Fruit fly (Drosophila melanogaster) whole organism, embryonic: ENCODE results near the gene CG32344.

Source experiments
- Atf3 ChIP-seq: fragments of 200-800 bp; sonication (Bioruptor generic); optimal IDR thresholded peaks from 3 replicates; lab custom pipeline; 2016; ENCODE audit warnings: missing biosample characterization, missing genetic modification characterization
- Awh ChIP-seq: fragments of 200-800 bp; sonication (Bioruptor generic); IDR thresholded peaks from 2 replicates; pipeline ENCODE4, ENCODE4 v1.3.6; 2022; ENCODE audit warnings: missing biosample characterization, missing genetic modification characterization
- CG12769 ChIP-seq: fragments of 200-800 bp; sonication (Bioruptor generic); optimal IDR thresholded peaks from 2 replicates; lab custom pipeline; 2019; ENCODE audit warnings: missing biosample characterization, mild to moderate bottlenecking, missing genetic modification characterization, moderate library complexity
- CG14710 ChIP-seq: fragments of 200-800 bp; sonication (Bioruptor generic); optimal IDR thresholded peaks from 3 replicates; lab custom pipeline; 2019; ENCODE audit warnings: missing biosample characterization, mild to moderate bottlenecking, missing genetic modification characterization, moderate library complexity
- CG17328 ChIP-seq: fragments of 200-800 bp; sonication (Bioruptor generic); IDR thresholded peaks from 2 replicates; pipeline ENCODE4 v1.3.6; 2022; ENCODE audit warnings: missing biosample characterization, missing genetic modification characterization
- CG17361 ChIP-seq: fragments of 200-800 bp; sonication (Bioruptor generic); IDR thresholded peaks from 3 replicates; pipeline ENCODE4 v1.3.6; 2022; ENCODE audit warnings: missing biosample characterization, missing genetic modification characterization
- CG17802 ChIP-seq: fragments of 200-800 bp; sonication (Bioruptor generic); optimal IDR thresholded peaks from 2 replicates; lab custom pipeline; 2018; ENCODE audit warnings: missing biosample characterization, mild to moderate bottlenecking, missing genetic modification characterization, moderate library complexity
- CG18599 ChIP-seq: fragments of 200-800 bp; sonication (Bioruptor generic); optimal IDR thresholded peaks from 3 replicates; lab custom pipeline; 2017; ENCODE audit warnings: missing biosample characterization, missing genetic modification characterization, mild to moderate bottlenecking, moderate library complexity, missing genetic modification reagents
- CG32532 ChIP-seq: fragments of 200-800 bp; sonication (Bioruptor generic); IDR thresholded peaks from 2 replicates; pipeline ENCODE4 v1.3.6; 2022; ENCODE audit warnings: missing biosample characterization, missing genetic modification characterization
- CG33557 ChIP-seq: fragments of 200-800 bp; sonication (Bioruptor generic); optimal IDR thresholded peaks from 2 replicates; lab custom pipeline; 2019; ENCODE audit warnings: missing biosample characterization, mild to moderate bottlenecking, missing genetic modification characterization, moderate library complexity
- CG4707 ChIP-seq: fragments of 200-800 bp; sonication (Bioruptor generic); optimal IDR thresholded peaks from 2 replicates; lab custom pipeline; 2018; ENCODE audit warnings: missing biosample characterization, mild to moderate bottlenecking, missing genetic modification characterization, moderate library complexity
- CG8281 ChIP-seq: fragments of 200-800 bp; sonication (Bioruptor generic); optimal IDR thresholded peaks from 2 replicates; lab custom pipeline; 2018; ENCODE audit warnings: missing biosample characterization, mild to moderate bottlenecking, missing genetic modification characterization, moderate library complexity
- CG8290 ChIP-seq, 3 experiments: fragments of 200-800 bp; sonication (Bioruptor generic); optimal IDR thresholded peaks; 2 replicates each; lab custom pipeline; 2016 to 2019; ENCODE audit warnings: missing biosample characterization in 3 of 3, missing genetic modification characterization in 3 of 3, mild to moderate bottlenecking in 2 of 3, moderate library complexity in 1 of 3
- CG8388 ChIP-seq: fragments of 200-800 bp; sonication (Bioruptor generic); optimal IDR thresholded peaks from 2 replicates; lab custom pipeline; 2019; ENCODE audit warnings: missing biosample characterization, mild to moderate bottlenecking, missing genetic modification characterization, moderate library complexity
- CTCF ChIP-seq: fragments of 200-800 bp; sonication (Bioruptor generic); optimal IDR thresholded peaks from 2 replicates; lab custom pipeline; 2017; ENCODE audit warnings: missing biosample characterization, mild to moderate bottlenecking, missing genetic modification characterization, moderate library complexity
- Dip3 ChIP-seq: fragments of 200-800 bp; sonication (Bioruptor generic); optimal IDR thresholded peaks from 3 replicates; lab custom pipeline; 2016; ENCODE audit warnings: missing biosample characterization, missing genetic modification characterization
- Dp ChIP-seq: fragments of 200-800 bp; sonication (Bioruptor generic); optimal IDR thresholded peaks from 2 replicates; lab custom pipeline; 2018; ENCODE audit warnings: missing biosample characterization, mild to moderate bottlenecking, missing genetic modification characterization, moderate library complexity
- Dref ChIP-seq: fragments of 200-800 bp; sonication (Bioruptor generic); IDR thresholded peaks from 2 replicates; pipeline ENCODE4 v1.3.6; 2022; ENCODE audit warnings: missing biosample characterization, missing genetic modification characterization
- Elba2 ChIP-seq: fragments of 200-800 bp; sonication (Bioruptor generic); optimal IDR thresholded peaks from 3 replicates; lab custom pipeline; 2016; ENCODE audit warnings: missing biosample characterization, missing genetic modification characterization
- HLH4C ChIP-seq: fragments of 200-800 bp; sonication (Bioruptor generic); IDR thresholded peaks from 3 replicates; pipeline ENCODE4 v1.3.6; 2022; ENCODE audit warnings: missing biosample characterization, missing genetic modification characterization; ENCODE audit not compliant: partially characterized antibody
- Hmx ChIP-seq: fragments of 200-800 bp; sonication (Bioruptor generic); optimal IDR thresholded peaks from 2 replicates; lab custom pipeline; 2016; ENCODE audit warnings: missing biosample characterization, missing genetic modification characterization
- Hr51 ChIP-seq, 2 experiments: fragments of 200-800 bp; sonication (Bioruptor generic); optimal IDR thresholded peaks; 2 replicates in 1 of 2; 3 replicates in 1 of 2; lab custom pipeline; 2016 to 2018; ENCODE audit warnings: missing biosample characterization in 2 of 2, missing genetic modification characterization in 2 of 2, mild to moderate bottlenecking in 1 of 2, moderate library complexity in 1 of 2
- Med ChIP-seq: fragments of 200-800 bp; sonication (Bioruptor generic); peaks from one replicate; lab custom pipeline; 2016; ENCODE audit warnings: missing biosample characterization, missing genetic modification characterization, mild to moderate bottlenecking, inconsistent platforms, moderate library complexity
- Myb ChIP-seq: fragments of 200-800 bp; sonication (Bioruptor generic); optimal IDR thresholded peaks from 2 replicates; lab custom pipeline; 2016; ENCODE audit warnings: missing biosample characterization, missing genetic modification characterization
- NC2β ChIP-seq: fragments of 200-800 bp; sonication (Bioruptor generic); optimal IDR thresholded peaks from 2 replicates; lab custom pipeline; 2016; ENCODE audit warnings: missing biosample characterization, missing genetic modification characterization
- Neu2 ChIP-seq: fragments of 200-800 bp; sonication (Bioruptor generic); optimal IDR thresholded peaks from 3 replicates; lab custom pipeline; 2016; ENCODE audit warnings: missing biosample characterization, missing genetic modification characterization, borderline replicate concordance
- Oaz ChIP-seq: fragments of 200-800 bp; sonication (Bioruptor generic); IDR thresholded peaks from 2 replicates; pipeline ENCODE4 v1.3.6; 2022; ENCODE audit warnings: missing biosample characterization, missing genetic modification characterization
- Opbp ChIP-seq: fragments of 200-800 bp; sonication (Bioruptor generic); IDR thresholded peaks from 3 replicates; pipeline ENCODE4 v1.3.6; 2022; ENCODE audit warnings: missing biosample characterization, missing genetic modification characterization; ENCODE audit not compliant: partially characterized antibody
- Pdp1 ChIP-seq, 2 experiments: fragments of 200-800 bp; sonication (Bioruptor generic); optimal IDR thresholded peaks; 3 replicates each; lab custom pipeline; 2016; ENCODE audit warnings: missing biosample characterization in 2 of 2, missing genetic modification characterization in 2 of 2, mild to moderate bottlenecking in 1 of 2, moderate library complexity in 1 of 2
- cg ChIP-seq: fragments of 200-800 bp; sonication (Bioruptor generic); optimal IDR thresholded peaks from 3 replicates; lab custom pipeline; 2019; ENCODE audit warnings: missing biosample characterization, mild to moderate bottlenecking, missing genetic modification characterization, moderate library complexity
- chn ChIP-seq: fragments of 200-800 bp; sonication (Bioruptor generic); optimal IDR thresholded peaks from 2 replicates; lab custom pipeline; 2016; ENCODE audit warnings: missing biosample characterization, missing genetic modification characterization
- ewg ChIP-seq: fragments of 200-800 bp; sonication (Bioruptor generic); optimal IDR thresholded peaks from 3 replicates; lab custom pipeline; 2017; ENCODE audit warnings: mild to moderate bottlenecking, missing biosample characterization, missing genetic modification reagents, missing genetic modification characterization
- gcm ChIP-seq: fragments of 200-800 bp; sonication (Bioruptor generic); optimal IDR thresholded peaks from 2 replicates; lab custom pipeline; 2019; ENCODE audit warnings: missing biosample characterization, mild to moderate bottlenecking, missing genetic modification characterization, moderate library complexity
- ham ChIP-seq: fragments of 200-800 bp; sonication (Bioruptor generic); IDR thresholded peaks from 2 replicates; pipeline ENCODE4 v1.3.6; 2022; ENCODE audit warnings: missing biosample characterization, missing genetic modification characterization
- jumu ChIP-seq: fragments of 200-800 bp; sonication (Bioruptor generic); optimal IDR thresholded peaks from 3 replicates; lab custom pipeline; 2016; ENCODE audit warnings: missing biosample characterization, missing genetic modification characterization
- ken ChIP-seq: fragments of 200-800 bp; sonication (Bioruptor generic); IDR thresholded peaks from 3 replicates; pipeline ENCODE4 v1.3.6; 2022; ENCODE audit warnings: missing biosample characterization, missing genetic modification characterization
- knrl ChIP-seq: fragments of 200-800 bp; sonication (Bioruptor generic); IDR thresholded peaks from 3 replicates; pipeline ENCODE4 v1.3.6; 2022; ENCODE audit warnings: missing biosample characterization, missing genetic modification characterization; ENCODE audit not compliant: partially characterized antibody
- nmo ChIP-seq: fragments of 200-800 bp; sonication (Bioruptor generic); optimal IDR thresholded peaks from 2 replicates; lab custom pipeline; 2018; ENCODE audit warnings: missing biosample characterization, mild to moderate bottlenecking, missing genetic modification characterization, moderate library complexity
- pho ChIP-seq: fragments of 200-800 bp; sonication (Bioruptor generic); optimal IDR thresholded peaks from 2 replicates; lab custom pipeline; 2016; ENCODE audit warnings: missing biosample characterization, missing genetic modification characterization
- pita ChIP-seq: fragments of 200-800 bp; sonication (Bioruptor generic); optimal IDR thresholded peaks from 2 replicates; lab custom pipeline; 2017; ENCODE audit warnings: missing biosample characterization, mild to moderate bottlenecking, missing genetic modification characterization
- sr ChIP-seq: fragments of 200-800 bp; sonication (Bioruptor generic); IDR thresholded peaks from 3 replicates; pipeline ENCODE4 v1.3.6; 2022; ENCODE audit warnings: missing biosample characterization, missing genetic modification characterization
- sug ChIP-seq: fragments of 200-800 bp; optimal IDR thresholded peaks from 2 replicates; lab custom pipeline; 2019; ENCODE audit warnings: missing biosample characterization, mild to moderate bottlenecking, missing genetic modification characterization, moderate library complexity
- tll ChIP-seq, 2 experiments: fragments of 200-800 bp in 1 of 2; fragments of >200 bp in 1 of 2; sonication (Bioruptor generic) in 1 of 2; optimal IDR thresholded peaks; 2 replicates each; lab custom pipeline; 2017 to 2019; ENCODE audit warnings: missing biosample characterization in 2 of 2, missing genetic modification characterization in 2 of 2, mild to moderate bottlenecking in 1 of 2, moderate library complexity in 1 of 2
- twi ChIP-seq: fragments of 200-800 bp; optimal IDR thresholded peaks from 2 replicates; lab custom pipeline; 2019; ENCODE audit warnings: missing biosample characterization, mild to moderate bottlenecking, missing genetic modification characterization, moderate library complexity
- tx ChIP-seq: fragments of 200-800 bp; sonication (Bioruptor generic); optimal IDR thresholded peaks from 2 replicates; lab custom pipeline; 2016; ENCODE audit warnings: missing biosample characterization, missing genetic modification characterization
- unc-4 ChIP-seq: fragments of 200-800 bp; sonication (Bioruptor generic); IDR thresholded peaks from 2 replicates; pipeline ENCODE4 v1.3.6; 2022; ENCODE audit warnings: missing biosample characterization, missing genetic modification characterization; ENCODE audit not compliant: partially characterized antibody
- zfh1 ChIP-seq: fragments of 200-800 bp; sonication (Bioruptor generic); IDR thresholded peaks from 3 replicates; pipeline ENCODE4 v1.3.6; 2022; ENCODE audit warnings: missing biosample characterization, missing genetic modification characterization

The CG32344 gene

DNA sequence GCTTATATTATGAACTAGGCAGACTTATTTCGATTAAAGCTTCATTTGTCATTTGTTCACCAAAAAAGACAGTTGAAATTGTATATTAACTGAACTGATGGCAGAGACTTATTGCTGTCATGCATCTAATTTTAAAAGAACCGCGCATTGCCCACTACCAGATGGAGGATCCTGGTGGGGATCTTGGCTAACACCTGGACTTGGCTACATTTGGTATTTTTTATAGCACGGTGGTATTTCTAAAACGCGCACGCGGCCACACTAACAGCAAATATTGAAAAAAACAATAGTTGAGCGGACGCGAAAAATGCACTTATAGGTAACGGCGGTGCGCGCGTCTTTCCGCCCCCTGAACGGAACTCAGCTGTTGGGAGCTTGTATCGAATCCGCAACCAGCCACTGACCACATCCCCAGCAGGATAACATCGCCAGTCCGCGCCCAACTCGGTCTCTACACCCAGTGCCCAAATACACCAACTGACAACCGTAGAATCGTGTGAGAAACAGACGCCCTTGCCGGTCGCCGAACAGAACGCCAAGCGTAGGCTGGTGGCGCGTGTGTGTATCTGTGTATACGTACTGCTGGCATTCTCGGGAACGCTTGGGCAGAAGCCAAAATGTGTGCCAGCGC lies 32.3 kb downstream of the CG32344 start (continued):
- TF ChIP-seq cg (GFP tag; lab: Kevin White, UChicago) (peak; percentile 49), unc-4 (GFP tag; lab: Robert Waterston, UW) (0 out of 2 replicates have a peak, but pooled peaks have one; percentile 31), nmo (peak; percentile 27), CG32532 (GFP tag; lab: Robert Waterston, UW) (peak; percentile 9; the same call in 1 of the 2 replicates), chn (GFP tag; lab: Kevin White, UChicago) (peak; percentile 7), pho (GFP tag; lab: Kevin White, UChicago) (peak; percentile 10), NC2β (peak; percentile 4), CG8388 (GFP tag; lab: Kevin White, UChicago) (no peak), sug (tag; lab: Kevin White, UChicago) (peak; percentile 16), pita (GFP tag; lab: Kevin White, UChicago) (peak; percentile 88), CG17328 (GFP tag; lab: Robert Waterston, UW) (no peak), Dip3 (GFP tag; lab: Kevin White, UChicago) (peak; percentile 28), Hr51 (GFP tag; optimal IDR thresholded peaks at IDR 0.05; lab: Kevin White, UChicago) (peak in 1 of 2 experiments; percentile 17), ken (GFP tag; lab: Robert Waterston, UW) (peak; percentile 9; the same call in 1 of the 3 replicates), gcm (GFP tag; lab: Kevin White, UChicago) (no peak), Awh (GFP tag; lab: Robert Waterston, UW) (0 out of 2 replicates have a peak, but pooled peaks have one; percentile 30), knrl (GFP tag; lab: Robert Waterston, UW) (peak; percentile 42; the same call in 2 of the 3 replicates), Atf3 (GFP tag; lab: Kevin White, UChicago) (no peak), jumu (GFP tag; lab: Kevin White, UChicago) (peak; percentile 47), Dref (0 out of 2 replicates have a peak, but pooled peaks have one; percentile 29), Hmx (GFP tag; lab: Kevin White, UChicago) (no peak), CG14710 (tag; lab: Kevin White, UChicago) (peak; percentile 70), CG8290 (GFP tag; optimal IDR thresholded peaks at IDR 0.05; lab: Kevin White, UChicago) (peak; percentile 43), CG8290 (tag; optimal IDR thresholded peaks at IDR 0.05; lab: Kevin White, UChicago) (peak in 1 of 2 experiments; percentile 50), Med (GFP tag; lab: Kevin White, UChicago) (peak; percentile 79), ham (GFP tag; lab: Robert Waterston, UW) (no peak), ewg (GFP tag; lab: Kevin White, UChicago) (peak; percentile 95), CG18599 (GFP tag; lab: Kevin White, UChicago) (peak; percentile 16), HLH4C (0 out of 3 replicates have a peak, but pooled peaks have one; percentile 7), CTCF (GFP tag; lab: Kevin White, UChicago) (peak; percentile 57), CG17802 (tag; lab: Kevin White, UChicago) (peak; percentile 2), sr (GFP tag; lab: Robert Waterston, UW) (peak; percentile 60; the same call in 2 of the 3 replicates), twi (tag; lab: Kevin White, UChicago) (peak; percentile 52), Myb (GFP tag; lab: Kevin White, UChicago) (peak; percentile 74), CG8281 (tag; lab: Kevin White, UChicago) (peak; percentile 8), Oaz (no peak), Elba2 (GFP tag; lab: Kevin White, UChicago) (peak; percentile 59), tx (GFP tag; lab: Kevin White, UChicago) (no peak), CG33557 (GFP tag; lab: Kevin White, UChicago) (peak; percentile 39), Neu2 (GFP tag; lab: Kevin White, UChicago) (peak; percentile 34), Dp (peak; percentile 93), CG17361 (GFP tag; lab: Robert Waterston, UW) (peak; percentile 40; the same call in 1 of the 3 replicates), Pdp1 (GFP tag; optimal IDR thresholded peaks at IDR 0.05; lab: Kevin White, UChicago) (peak in 1 of 2 experiments; percentile 86), tll (GFP tag; optimal IDR thresholded peaks at IDR 0.05; lab: Kevin White, UChicago) (peak in 1 of 2 experiments; percentile 49), Opbp (GFP tag; lab: Robert Waterston, UW) (peak; percentile 61; the same call in 2 of the 3 replicates), zfh1 (0 out of 3 replicates have a peak, but pooled peaks have one; percentile 24), CG4707 (GFP tag; lab: Kevin White, UChicago) (no peak), CG12769 (peak; percentile 86)
